Worm (Caenorhabditis elegans): ENCODE results near the gene sre-27.

ce11 chrII:12456633-12457032, 39.2 kb upstream of the sre-27 start, which contains the start of gene sre-32:
- TF ChIP-seq nhr-237 (tag; optimal IDR thresholded peaks at IDR 0.05) (no peak), elt-3 (tag; optimal IDR thresholded peaks at IDR 0.05) (no peak), mab-5 (tag; optimal IDR thresholded peaks at IDR 0.05) (no peak), lin-13 (tag; optimal IDR thresholded peaks at IDR 0.05) (no peak), nhr-12 (tag; optimal IDR thresholded peaks at IDR 0.05) (no peak), lsy-2 (tag; optimal IDR thresholded peaks at IDR 0.05) (no peak), snpc-4 (tag; optimal IDR thresholded peaks at IDR 0.05) (no peak), sptf-1 (tag; optimal IDR thresholded peaks at IDR 0.05) (no peak)
